4 worm cellular contexts compared by ENCODE assay signal in genomic region chrIII:12874606-12875066, ce11.
TF ChIP-seq lines count a peak whose summit lies in the region.

mrg-1 (minus strand) TSS chrIII:12874656.
spcs-2 (plus strand) TSS chrIII:12875031.

TF ChIP-seq in whole organism, L2 larva, 48 proteins besides CTCF, POLR2A, EP300 and RAD21 (continued from another document):
- peak; percentile 90 for TF ChIP-seq gmeb-1 (tag; optimal IDR thresholded peaks at IDR 0.05; lab: Kevin White, UChicago)
- no peak for TF ChIP-seq unc-62 (GFP tag; optimal IDR thresholded peaks at IDR 0.05; lab: Kevin White, UChicago)
- TF ChIP-seq lsy-2 (tag; optimal IDR thresholded peaks at IDR 0.05; lab: Kevin White, UChicago) = peak; percentile 88 to 93
- TF ChIP-seq lin-39 (tag; optimal IDR thresholded peaks at IDR 0.05; lab: Kevin White, UChicago) = no peak
- no peak for TF ChIP-seq mbf-1 (tag; optimal IDR thresholded peaks at IDR 0.05; lab: Kevin White, UChicago)
- TF ChIP-seq ztf-4 (tag; optimal IDR thresholded peaks at IDR 0.05; lab: Kevin White, UChicago) = peak; percentile 86
- no peak for TF ChIP-seq aly-2 (tag; optimal IDR thresholded peaks at IDR 0.05; lab: Kevin White, UChicago)
- no peak for TF ChIP-seq elt-1 (tag; optimal IDR thresholded peaks at IDR 0.05; lab: Kevin White, UChicago)
- peak; percentile 50 for TF ChIP-seq ZK546.5 (tag; optimal IDR thresholded peaks at IDR 0.05; lab: Kevin White, UChicago)
- TF ChIP-seq C34F6.9 (tag; optimal IDR thresholded peaks at IDR 0.05; lab: Kevin White, UChicago) = peak; percentile 91
- TF ChIP-seq nhr-129 (tag; optimal IDR thresholded peaks at IDR 0.05; lab: Kevin White, UChicago) = peak; percentile 87
- TF ChIP-seq nhr-6 (tag; optimal IDR thresholded peaks at IDR 0.05; lab: Kevin White, UChicago) = peak; percentile 61
- TF ChIP-seq egl-27 (tag; optimal IDR thresholded peaks at IDR 0.05; lab: Kevin White, UChicago) = peak; percentile 62
- TF ChIP-seq sma-3 (GFP tag; optimal IDR thresholded peaks at IDR 0.05; lab: Kevin White, UChicago) = peak; percentile 93
- no peak for TF ChIP-seq nhr-23 (tag; optimal IDR thresholded peaks at IDR 0.05; lab: Kevin White, UChicago)
- no peak for TF ChIP-seq snpc-4 (tag; optimal IDR thresholded peaks at IDR 0.05; lab: Kevin White, UChicago)
- peak; percentile 37 for TF ChIP-seq skn-1 (tag; optimal IDR thresholded peaks at IDR 0.05; lab: Kevin White, UChicago)
- TF ChIP-seq R02D3.7 (tag; optimal IDR thresholded peaks at IDR 0.05; lab: Kevin White, UChicago) = peak; percentile 27
- peak; percentile 35 for TF ChIP-seq Y55F3AM.14 (GFP tag; optimal IDR thresholded peaks at IDR 0.05; lab: Kevin White, UChicago)
- TF ChIP-seq nhr-12 (tag; optimal IDR thresholded peaks at IDR 0.05; lab: Kevin White, UChicago) = no peak
- no peak for TF ChIP-seq dmd-4 (tag; optimal IDR thresholded peaks at IDR 0.05; lab: Kevin White, UChicago)

TF ChIP-seq in whole organism, L4 larva, 104 proteins besides CTCF, POLR2A, EP300 and RAD21 (continued from another document and continues in another):
- peak; percentile 35 for TF ChIP-seq spr-3 (GFP tag; optimal IDR thresholded peaks at IDR 0.05; lab: Kevin White, UChicago)
- TF ChIP-seq vab-7 (GFP tag; IDR thresholded peaks at IDR 0.05; lab: Robert Waterston, UW) = peak; percentile 79
- TF ChIP-seq lin-1 (GFP tag; IDR thresholded peaks at IDR 0.05; lab: Robert Waterston, UW) = peak; percentile 37; the same call in 1 of the 2 replicates
- TF ChIP-seq aha-1 (tag; lab: Kevin White, UChicago) = peak; percentile 98
- TF ChIP-seq ama-1 (optimal IDR thresholded peaks at IDR 0.05; lab: Kevin White, UChicago) = no peak
- TF ChIP-seq ztf-7 (tag; optimal IDR thresholded peaks at IDR 0.05; lab: Kevin White, UChicago) = peak; percentile 44
- TF ChIP-seq mdl-1 (tag; optimal IDR thresholded peaks at IDR 0.05; lab: Kevin White, UChicago) = peak in 1 of 2 experiments; percentile 47
- TF ChIP-seq hmg-1.1 (GFP tag; IDR thresholded peaks at IDR 0.05; lab: Robert Waterston, UW) = peak; percentile 83
- TF ChIP-seq fkh-10 (GFP tag; optimal IDR thresholded peaks at IDR 0.05; lab: Kevin White, UChicago) = peak; percentile 74
- TF ChIP-seq fos-1 (tag; optimal IDR thresholded peaks at IDR 0.05; lab: Kevin White, UChicago) = no peak
- no peak for TF ChIP-seq daf-19 (GFP tag; conservative IDR thresholded peaks at IDR 0.05; lab: Robert Waterston, UW)
- peak; percentile 75 for TF ChIP-seq duxl-1 (tag; optimal IDR thresholded peaks at IDR 0.05; lab: Kevin White, UChicago; ENCODE audit: poor library complexity)
- no peak for TF ChIP-seq nhr-10 (tag; optimal IDR thresholded peaks at IDR 0.05; lab: Kevin White, UChicago)
- no peak for TF ChIP-seq sdz-12 (GFP tag; optimal IDR thresholded peaks at IDR 0.05; lab: Kevin White, UChicago)
- TF ChIP-seq zip-2 (tag; optimal IDR thresholded peaks at IDR 0.05; lab: Kevin White, UChicago) = peak; percentile 56
- no peak for TF ChIP-seq Y5F2A.4 (GFP tag; optimal IDR thresholded peaks at IDR 0.05; lab: Kevin White, UChicago)
- TF ChIP-seq R02D3.7 (tag; optimal IDR thresholded peaks at IDR 0.05; lab: Kevin White, UChicago) = peak; percentile 3
- no peak for TF ChIP-seq tag-97 (GFP tag; IDR thresholded peaks at IDR 0.05; lab: Robert Waterston, UW)
- TF ChIP-seq nhr-102 (tag; optimal IDR thresholded peaks at IDR 0.05; lab: Kevin White, UChicago) = peak; percentile 78
- peak; percentile 67 for TF ChIP-seq nhr-42 (GFP tag; IDR thresholded peaks at IDR 0.05; lab: Robert Waterston, UW)
- no peak for TF ChIP-seq daf-12 (tag; optimal IDR thresholded peaks at IDR 0.05; lab: Kevin White, UChicago)
- TF ChIP-seq madf-5 (GFP tag; IDR thresholded peaks at IDR 0.05; lab: Robert Waterston, UW) = 0 out of 4 replicates have a peak, but pooled peaks of 1 of the 2 experiments have one; percentile 39
- TF ChIP-seq hlh-30 (tag; optimal IDR thresholded peaks at IDR 0.05; lab: Kevin White, UChicago; ENCODE audit: insufficient read depth) = peak; percentile 77
- peak; percentile 61 for TF ChIP-seq nhr-77 (tag; optimal IDR thresholded peaks at IDR 0.05; lab: Kevin White, UChicago)
- TF ChIP-seq egl-27 (tag; optimal IDR thresholded peaks at IDR 0.05; lab: Kevin White, UChicago) = no peak
- TF ChIP-seq lim-7 (GFP tag; IDR thresholded peaks at IDR 0.05; lab: Robert Waterston, UW) = 0 out of 2 replicates have a peak, but pooled peaks have one; percentile 52
- no peak for TF ChIP-seq ceh-82 (tag; optimal IDR thresholded peaks at IDR 0.05; lab: Kevin White, UChicago)
- no peak for TF ChIP-seq mdt-29 (GFP tag; IDR thresholded peaks at IDR 0.05; lab: Robert Waterston, UW)
- peak; percentile 47 for TF ChIP-seq ceh-28 (tag; optimal IDR thresholded peaks at IDR 0.05; lab: Kevin White, UChicago)
- TF ChIP-seq mxl-2 (GFP tag; conservative IDR thresholded peaks at IDR 0.05; lab: Robert Waterston, UW) = no peak
- no peak for TF ChIP-seq cey-2 (tag; optimal IDR thresholded peaks at IDR 0.05; lab: Kevin White, UChicago; ENCODE audit: borderline replicate concordance, insufficient read depth)
- no peak for TF ChIP-seq daf-8 (GFP tag; IDR thresholded peaks at IDR 0.05; lab: Robert Waterston, UW)
- peak; percentile 88 for TF ChIP-seq T26A8.4 (GFP tag; IDR thresholded peaks at IDR 0.05; lab: Robert Waterston, UW)
- peak; percentile 88 for TF ChIP-seq lin-38 (GFP tag; IDR thresholded peaks at IDR 0.05; lab: Robert Waterston, UW)
- TF ChIP-seq mep-1 (tag; optimal IDR thresholded peaks at IDR 0.05; lab: Kevin White, UChicago) = peak; percentile 96
- TF ChIP-seq nhr-6 (tag; optimal IDR thresholded peaks at IDR 0.05; lab: Kevin White, UChicago) = peak; percentile 74
- TF ChIP-seq spr-1 (tag; optimal IDR thresholded peaks at IDR 0.05; lab: Kevin White, UChicago) = peak; percentile 77

TF ChIP-seq in whole organism, late embryonic, 69 proteins besides CTCF, POLR2A, EP300 and RAD21 (continued from another document and continues in another):
- TF ChIP-seq ceh-14 (tag; optimal IDR thresholded peaks at IDR 0.05; lab: Kevin White, UChicago) (peak; percentile 88), nfya-1 (tag; optimal IDR thresholded peaks at IDR 0.05; lab: Kevin White, UChicago) (peak; percentile 88), ama-1 (optimal IDR thresholded peaks at IDR 0.05; lab: Kevin White, UChicago) (no peak), K02D7.2 (tag; optimal IDR thresholded peaks at IDR 0.05; lab: Kevin White, UChicago) (peak; percentile 84), dve-1 (tag; optimal IDR thresholded peaks at IDR 0.05; lab: Kevin White, UChicago) (peak; percentile 43), ceh-48 (tag; optimal IDR thresholded peaks at IDR 0.05; lab: Kevin White, UChicago) (peak; percentile 50), tbx-7 (tag; optimal IDR thresholded peaks at IDR 0.05; lab: Kevin White, UChicago) (peak; percentile 34), ceh-9 (tag; optimal IDR thresholded peaks at IDR 0.05; lab: Kevin White, UChicago) (no peak), fkh-6 (tag; optimal IDR thresholded peaks at IDR 0.05; lab: Kevin White, UChicago) (peak; percentile 47), sox-4 (tag; optimal IDR thresholded peaks at IDR 0.05; lab: Kevin White, UChicago) (peak; percentile 69), hlh-15 (tag; optimal IDR thresholded peaks at IDR 0.05; lab: Kevin White, UChicago) (no peak), pqm-1 (tag; optimal IDR thresholded peaks at IDR 0.05; lab: Kevin White, UChicago) (no peak), lin-11 (tag; optimal IDR thresholded peaks at IDR 0.05; lab: Kevin White, UChicago) (peak; percentile 38), ets-4 (tag; optimal IDR thresholded peaks at IDR 0.05; lab: Kevin White, UChicago) (peak; percentile 44), unc-42 (tag; optimal IDR thresholded peaks at IDR 0.05; lab: Kevin White, UChicago) (peak; percentile 58), ceh-2 (tag; optimal IDR thresholded peaks at IDR 0.05; lab: Kevin White, UChicago) (peak; percentile 78), sox-2 (GFP tag; IDR thresholded peaks at IDR 0.05; lab: Robert Waterston, UW) (peak; percentile 27; the same call in 1 of the 2 replicates), tbx-2 (tag; optimal IDR thresholded peaks at IDR 0.05; lab: Kevin White, UChicago) (peak; percentile 87), odd-2 (tag; optimal IDR thresholded peaks at IDR 0.05; lab: Kevin White, UChicago) (peak; percentile 48), ahr-1 (tag; optimal IDR thresholded peaks at IDR 0.05; lab: Kevin White, UChicago) (peak; percentile 45), sdc-2 (tag; optimal IDR thresholded peaks at IDR 0.05; lab: Kevin White, UChicago) (no peak), npax-4 (tag; optimal IDR thresholded peaks at IDR 0.05; lab: Kevin White, UChicago) (peak; percentile 39), ceh-19 (GFP tag; optimal IDR thresholded peaks at IDR 0.05; lab: Kevin White, UChicago) (peak; percentile 81), hlh-8 (tag; optimal IDR thresholded peaks at IDR 0.05; lab: Kevin White, UChicago) (peak; percentile 21), C38D4.7 (GFP tag; optimal IDR thresholded peaks at IDR 0.05; lab: Kevin White, UChicago) (peak; percentile 48), mec-3 (tag; optimal IDR thresholded peaks at IDR 0.05; lab: Kevin White, UChicago; ENCODE audit: borderline replicate concordance) (no peak), elt-2 (tag; optimal IDR thresholded peaks at IDR 0.05; lab: Kevin White, UChicago) (peak; percentile 80), syd-9 (tag; optimal IDR thresholded peaks at IDR 0.05; lab: Kevin White, UChicago) (peak; percentile 47), fax-1 (tag; optimal IDR thresholded peaks at IDR 0.05; lab: Kevin White, UChicago) (peak; percentile 80), hlh-30 (tag; optimal IDR thresholded peaks at IDR 0.05; lab: Kevin White, UChicago; ENCODE audit: insufficient read depth) (no peak), ref-2 (tag; optimal IDR thresholded peaks at IDR 0.05; lab: Kevin White, UChicago) (peak; percentile 80), ceh-22 (tag; optimal IDR thresholded peaks at IDR 0.05; lab: Kevin White, UChicago) (no peak), hlh-13 (GFP tag; optimal IDR thresholded peaks at IDR 0.05; lab: Kevin White, UChicago) (no peak), pax-1 (tag; optimal IDR thresholded peaks at IDR 0.05; lab: Kevin White, UChicago) (peak; percentile 10), fkh-10 (GFP tag; optimal IDR thresholded peaks at IDR 0.05; lab: Kevin White, UChicago) (no peak), pha-2 (tag; optimal IDR thresholded peaks at IDR 0.05; lab: Kevin White, UChicago) (peak; percentile 47), madf-2 (tag; optimal IDR thresholded peaks at IDR 0.05; lab: Kevin White, UChicago) (peak; percentile 56), eyg-1 (tag; optimal IDR thresholded peaks at IDR 0.05; lab: Kevin White, UChicago) (peak; percentile 55), K09A11.1 (tag; optimal IDR thresholded peaks at IDR 0.05; lab: Kevin White, UChicago; ENCODE audit: insufficient read depth) (peak; percentile 91), ceh-34 (tag; optimal IDR thresholded peaks at IDR 0.05; lab: Kevin White, UChicago) (peak; percentile 88), ztf-16 (tag; optimal IDR thresholded peaks at IDR 0.05; lab: Kevin White, UChicago) (peak; percentile 78)

TF ChIP-seq in whole organism, mixed stage, embryonic, 35 proteins besides CTCF, POLR2A, EP300 and RAD21 (continued from another document):
- peak; percentile 84 for TF ChIP-seq ces-1 (GFP tag; optimal IDR thresholded peaks at IDR 0.05; lab: Kevin White, UChicago)
- no peak for TF ChIP-seq nhr-76 (tag; optimal IDR thresholded peaks at IDR 0.05; lab: Kevin White, UChicago)
- peak; percentile 84 for TF ChIP-seq mls-2 (tag; optimal IDR thresholded peaks at IDR 0.05; lab: Kevin White, UChicago)
- no peak for TF ChIP-seq snpc-4 (tag; optimal IDR thresholded peaks at IDR 0.05; lab: Kevin White, UChicago)
- peak; percentile 54 for TF ChIP-seq drap-1 (GFP tag; optimal IDR thresholded peaks at IDR 0.05; lab: Kevin White, UChicago)
- TF ChIP-seq hlh-1 (tag; optimal IDR thresholded peaks at IDR 0.05; lab: Kevin White, UChicago) = peak; percentile 63
